Fruit fly (Drosophila melanogaster) S2 (cell line): ENCODE data around the gene Pi4KIIIalpha.

Experiments used
- CG8478 ChIP-seq: fragments of >200 bp; optimal IDR thresholded peaks from 2 replicates; lab custom pipeline; 2018
- CTCF ChIP-seq, 2 experiments: fragments of >200 bp; optimal IDR thresholded peaks; 2 replicates each; lab custom pipeline; 2018

DNA sequence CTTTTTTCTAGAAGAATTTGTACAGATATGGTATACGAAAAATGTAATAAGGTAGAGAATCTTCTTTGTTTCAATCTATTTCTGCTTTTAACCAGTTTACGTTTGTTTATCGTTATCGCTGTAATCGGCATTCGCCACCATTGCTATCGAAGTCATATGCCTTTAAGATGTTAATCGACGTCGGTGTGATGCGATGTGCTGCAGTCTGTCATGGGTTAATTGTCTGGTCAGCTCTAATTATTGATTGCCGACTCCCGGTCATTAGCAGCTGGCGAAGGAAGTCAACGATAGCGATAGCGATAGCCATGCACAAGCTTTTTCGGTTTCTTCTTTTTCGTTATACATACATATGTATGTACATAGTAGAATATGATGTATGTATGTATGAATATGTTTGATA is 30.9 kb downstream of the Pi4KIIIalpha start:
- TF ChIP-seq CG8478 (no peak), CTCF (optimal IDR thresholded peaks at IDR 0.05; lab: Kevin White, UChicago) (no peak)
